Fruit fly (Drosophila melanogaster) whole organism, embryonic: Measurements from ENCODE around the gene IleRS-m.

Source experiments
- Adf1 ChIP-seq: fragments of 200-800 bp; sonication (Bioruptor generic); IDR thresholded peaks from 2 replicates; pipeline ENCODE4 v1.3.6; 2022; ENCODE audit warnings: missing biosample characterization, missing genetic modification characterization
- Asciz ChIP-seq: fragments of 200-800 bp; sonication (Bioruptor generic); optimal IDR thresholded peaks from 2 replicates; lab custom pipeline; 2017; ENCODE audit warnings: missing biosample characterization, mild to moderate bottlenecking, missing genetic modification characterization, missing genetic modification reagents
- B-H1 ChIP-seq: fragments of 200-800 bp; sonication (Bioruptor generic); IDR thresholded peaks from 3 replicates; pipeline ENCODE4 v1.3.6; 2022; ENCODE audit warnings: missing biosample characterization, missing genetic modification characterization
- C15 ChIP-seq: fragments of 200-800 bp; sonication (Bioruptor generic); IDR thresholded peaks from 3 replicates; pipeline ENCODE4 v1.3.6; 2022; ENCODE audit warnings: missing biosample characterization, missing genetic modification characterization
- CG10462 ChIP-seq: fragments of 200-800 bp; sonication (Bioruptor generic); optimal IDR thresholded peaks from 2 replicates; lab custom pipeline; 2016; ENCODE audit warnings: missing biosample characterization, missing genetic modification characterization
- CG10959 ChIP-seq: fragments of 200-800 bp; sonication (Bioruptor generic); IDR thresholded peaks from 2 replicates; pipeline ENCODE4 v1.3.6; 2022; ENCODE audit warnings: missing biosample characterization, missing genetic modification characterization
- CG11456 ChIP-seq: fragments of 200-800 bp; sonication (Bioruptor generic); IDR thresholded peaks from 3 replicates; pipeline ENCODE4 v1.3.6; 2022; ENCODE audit warnings: missing biosample characterization, missing genetic modification characterization
- CG11723 ChIP-seq: fragments of 200-800 bp; sonication (Bioruptor generic); optimal IDR thresholded peaks from 2 replicates; lab custom pipeline; 2017; ENCODE audit warnings: missing biosample characterization, mild to moderate bottlenecking, missing genetic modification characterization
- CG14441 ChIP-seq: fragments of 200-800 bp; sonication (Bioruptor generic); IDR thresholded peaks from 2 replicates; pipeline ENCODE4 v1.3.6; 2022; ENCODE audit warnings: missing biosample characterization, missing genetic modification characterization
- CG15269 ChIP-seq: fragments of 200-800 bp; sonication (Bioruptor generic); optimal IDR thresholded peaks from 2 replicates; lab custom pipeline; 2018; ENCODE audit warnings: missing biosample characterization, mild to moderate bottlenecking, missing genetic modification characterization, moderate library complexity
- CG15479 ChIP-seq: fragments of 200-800 bp; sonication (Bioruptor generic); optimal IDR thresholded peaks from 3 replicates; lab custom pipeline; 2019; ENCODE audit warnings: missing biosample characterization, mild to moderate bottlenecking, missing genetic modification characterization, moderate library complexity
- CG2129 ChIP-seq: fragments of 200-800 bp; sonication (Bioruptor generic); IDR thresholded peaks from 2 replicates; pipeline ENCODE4 v1.3.6; 2022; ENCODE audit warnings: missing biosample characterization, missing genetic modification characterization; ENCODE audit not compliant: partially characterized antibody
- CG3065 ChIP-seq: fragments of 200-800 bp; sonication (Bioruptor generic); optimal IDR thresholded peaks from 2 replicates; lab custom pipeline; 2016; ENCODE audit warnings: missing biosample characterization, missing genetic modification characterization
- CG32767 ChIP-seq: fragments of 200-800 bp; sonication (Bioruptor generic); IDR thresholded peaks from 2 replicates; pipeline ENCODE4 v1.3.6; 2022; ENCODE audit warnings: missing biosample characterization, missing genetic modification characterization
- CG3847 ChIP-seq: fragments of 200-800 bp; sonication (Bioruptor generic); IDR thresholded peaks from 2 replicates; pipeline ENCODE4 v1.3.6; 2022; ENCODE audit warnings: missing biosample characterization, missing genetic modification characterization
- CG4424 ChIP-seq: fragments of 200-800 bp; sonication (Bioruptor generic); optimal IDR thresholded peaks from 3 replicates; lab custom pipeline; 2016; ENCODE audit warnings: missing biosample characterization, missing genetic modification characterization
- CG4820 ChIP-seq: fragments of 200-800 bp; sonication (Bioruptor generic); optimal IDR thresholded peaks from 3 replicates; lab custom pipeline; 2016; ENCODE audit warnings: missing biosample characterization, missing genetic modification characterization
- CG7745 ChIP-seq: fragments of 200-800 bp; sonication (Bioruptor generic); optimal IDR thresholded peaks from 2 replicates; lab custom pipeline; 2018; ENCODE audit warnings: missing biosample characterization, mild to moderate bottlenecking, missing genetic modification characterization, moderate library complexity
- CG7928 ChIP-seq: fragments of 200-800 bp; sonication (Bioruptor generic); optimal IDR thresholded peaks from 2 replicates; lab custom pipeline; 2017; ENCODE audit warnings: missing biosample characterization, mild to moderate bottlenecking, missing genetic modification characterization
- CG7987 ChIP-seq: fragments of 200-800 bp; sonication (Bioruptor generic); optimal IDR thresholded peaks from 2 replicates; lab custom pipeline; 2018; ENCODE audit warnings: missing biosample characterization, mild to moderate bottlenecking, missing genetic modification characterization, moderate library complexity
- CG8089 ChIP-seq: fragments of 200-800 bp; sonication (Bioruptor generic); optimal IDR thresholded peaks from 3 replicates; lab custom pipeline; 2016; ENCODE audit warnings: missing biosample characterization, missing genetic modification characterization
- CG8478 ChIP-seq: fragments of >200 bp; optimal IDR thresholded peaks from 2 replicates; lab custom pipeline; 2018
- HLHmδ ChIP-seq: fragments of 200-800 bp; sonication (Bioruptor generic); optimal IDR thresholded peaks from 2 replicates; lab custom pipeline; 2018; ENCODE audit warnings: missing biosample characterization, mild to moderate bottlenecking, missing genetic modification characterization, moderate library complexity
- Hand ChIP-seq: fragments of 200-800 bp; sonication (Bioruptor generic); optimal IDR thresholded peaks from 2 replicates; lab custom pipeline; 2017; ENCODE audit warnings: mild to moderate bottlenecking, missing biosample characterization, missing genetic modification reagents, missing genetic modification characterization
- Hsf ChIP-seq: fragments of 200-800 bp; sonication (Bioruptor generic); optimal IDR thresholded peaks from 3 replicates; lab custom pipeline; 2016; ENCODE audit warnings: missing biosample characterization, missing genetic modification characterization
- MESR4 ChIP-seq: fragments of 200-800 bp; sonication (Bioruptor generic); optimal IDR thresholded peaks from 2 replicates; lab custom pipeline; 2018; ENCODE audit warnings: missing biosample characterization, mild to moderate bottlenecking, missing genetic modification characterization, moderate library complexity
- Mes4 ChIP-seq: fragments of 200-800 bp; sonication (Bioruptor generic); optimal IDR thresholded peaks from 2 replicates; lab custom pipeline; 2016; ENCODE audit warnings: missing biosample characterization, missing genetic modification characterization
- NC2α ChIP-seq: fragments of 200-800 bp; sonication (Bioruptor generic); optimal IDR thresholded peaks from 2 replicates; lab custom pipeline; 2016; ENCODE audit warnings: missing biosample characterization, missing genetic modification characterization
- Spps ChIP-seq: fragments of 200-800 bp; sonication (Bioruptor generic); optimal IDR thresholded peaks from 2 replicates; lab custom pipeline; 2018; ENCODE audit warnings: missing biosample characterization, mild to moderate bottlenecking, missing genetic modification characterization
- ac ChIP-seq: fragments of 200-800 bp; sonication (Bioruptor generic); optimal IDR thresholded peaks from 3 replicates; lab custom pipeline; 2017; ENCODE audit warnings: missing biosample characterization, mild to moderate bottlenecking, missing genetic modification characterization
- ash1 ChIP-seq: fragments of 200-800 bp; sonication (Bioruptor generic); optimal IDR thresholded peaks from 2 replicates; lab custom pipeline; 2018; ENCODE audit warnings: missing biosample characterization, mild to moderate bottlenecking, missing genetic modification characterization
- bbx ChIP-seq: fragments of 200-800 bp; sonication (Bioruptor generic); IDR thresholded peaks from 2 replicates; pipeline ENCODE4 v1.3.6; 2022; ENCODE audit warnings: missing biosample characterization, missing genetic modification characterization; ENCODE audit not compliant: partially characterized antibody
- bcd ChIP-seq: fragments of 200-800 bp; sonication (Bioruptor generic); optimal IDR thresholded peaks from 2 replicates; lab custom pipeline; 2017; ENCODE audit warnings: missing biosample characterization, mild to moderate bottlenecking, missing genetic modification characterization
- cas ChIP-seq: fragments of 200-800 bp; sonication (Bioruptor generic); IDR thresholded peaks from 2 replicates; pipeline ENCODE4 v1.3.6; 2022; ENCODE audit warnings: missing biosample characterization, missing genetic modification characterization
- crp ChIP-seq, 2 experiments: fragments of 200-800 bp; sonication (Bioruptor generic); optimal IDR thresholded peaks; 2 replicates in 1 of 2; 3 replicates in 1 of 2; lab custom pipeline; 2017; ENCODE audit warnings: missing biosample characterization in 2 of 2, missing genetic modification characterization in 2 of 2, mild to moderate bottlenecking in 1 of 2, moderate library complexity in 1 of 2
- danr ChIP-seq: fragments of 200-800 bp; sonication (Bioruptor generic); IDR thresholded peaks from 2 replicates; pipeline ENCODE4 v1.3.6; 2022; ENCODE audit warnings: missing biosample characterization, missing genetic modification characterization
- dati ChIP-seq: fragments of 200-800 bp; sonication (Bioruptor generic); IDR thresholded peaks from 2 replicates; pipeline ENCODE4 v1.3.6; 2022; ENCODE audit warnings: missing biosample characterization, missing genetic modification characterization
- eve ChIP-seq, 2 experiments: fragments of >200 bp; optimal IDR thresholded peaks; 2 replicates each; lab custom pipeline; 2017; ENCODE audit warnings: missing biosample characterization in 2 of 2, missing genetic modification characterization in 2 of 2
- ftz-f1 ChIP-seq: fragments of 200-800 bp; sonication (Bioruptor generic); optimal IDR thresholded peaks from 2 replicates; lab custom pipeline; 2016; ENCODE audit warnings: missing biosample characterization, missing genetic modification characterization
- gcm2 ChIP-seq: fragments of 200-800 bp; sonication (Bioruptor generic); optimal IDR thresholded peaks from 2 replicates; lab custom pipeline; 2016; ENCODE audit warnings: missing biosample characterization, missing genetic modification characterization
- luna ChIP-seq: fragments of 200-800 bp; sonication (Bioruptor generic); optimal IDR thresholded peaks from 2 replicates; lab custom pipeline; 2016; ENCODE audit warnings: missing biosample characterization, missing genetic modification characterization
- mirr ChIP-seq: fragments of 200-800 bp; sonication (Bioruptor generic); optimal IDR thresholded peaks from 3 replicates; lab custom pipeline; 2018; ENCODE audit warnings: missing biosample characterization, mild to moderate bottlenecking, missing genetic modification characterization
- odd ChIP-seq: fragments of 200-800 bp; sonication (Bioruptor generic); optimal IDR thresholded peaks from 2 replicates; lab custom pipeline; 2017; ENCODE audit warnings: missing biosample characterization, mild to moderate bottlenecking, missing genetic modification characterization
- onecut ChIP-seq: fragments of 200-800 bp; sonication (Bioruptor generic); IDR thresholded peaks from 2 replicates; pipeline ENCODE4 v1.3.6; 2022; ENCODE audit warnings: missing biosample characterization, missing genetic modification characterization
- phol ChIP-seq: fragments of 200-800 bp; sonication (Bioruptor generic); optimal IDR thresholded peaks from 3 replicates; lab custom pipeline; 2018; ENCODE audit warnings: missing biosample characterization, mild to moderate bottlenecking, missing genetic modification characterization, moderate library complexity
- pros ChIP-seq: fragments of 200-800 bp; sonication (Bioruptor generic); optimal IDR thresholded peaks from 3 replicates; lab custom pipeline; 2019; ENCODE audit warnings: missing biosample characterization, mild to moderate bottlenecking, missing genetic modification characterization, moderate library complexity
- sd ChIP-seq: fragments of 200-800 bp; sonication (Bioruptor generic); optimal IDR thresholded peaks from 3 replicates; lab custom pipeline; 2018; ENCODE audit warnings: missing biosample characterization, mild to moderate bottlenecking, missing genetic modification characterization, moderate library complexity
- sens ChIP-seq: fragments of 200-800 bp; sonication (Bioruptor generic); peaks from one replicate; lab custom pipeline; 2016; ENCODE audit warnings: missing biosample characterization, missing genetic modification characterization
- tll ChIP-seq, 2 experiments: fragments of 200-800 bp in 1 of 2; fragments of >200 bp in 1 of 2; sonication (Bioruptor generic) in 1 of 2; optimal IDR thresholded peaks; 2 replicates each; lab custom pipeline; 2017 to 2019; ENCODE audit warnings: missing biosample characterization in 2 of 2, missing genetic modification characterization in 2 of 2, mild to moderate bottlenecking in 1 of 2, moderate library complexity in 1 of 2
- tx ChIP-seq: fragments of 200-800 bp; sonication (Bioruptor generic); optimal IDR thresholded peaks from 2 replicates; lab custom pipeline; 2016; ENCODE audit warnings: missing biosample characterization, missing genetic modification characterization

The IleRS-m gene

dm6 chr3L:16131264-16132066 is 31.4 kb downstream of the IleRS-m start, which contains the start of the genes Trs20 and elg1 (continued):
- TF ChIP-seq CG3847 (GFP tag; lab: Robert Waterston, UW) (peak; percentile 85), tx (GFP tag; lab: Kevin White, UChicago) (no peak), CG3065 (GFP tag; lab: Kevin White, UChicago) (no peak), gcm2 (GFP tag; lab: Kevin White, UChicago) (peak; percentile 7), odd (no peak), CG4424 (peak; percentile 43), CG10462 (GFP tag; lab: Kevin White, UChicago) (no peak), C15 (GFP tag; lab: Robert Waterston, UW) (no peak), tll (GFP tag; optimal IDR thresholded peaks at IDR 0.05; lab: Kevin White, UChicago) (no peak), sd (peak; percentile 37), luna (GFP tag; lab: Kevin White, UChicago) (no peak), CG2129 (GFP tag; lab: Robert Waterston, UW) (no peak), ftz-f1 (no peak), CG8089 (GFP tag; lab: Kevin White, UChicago) (no peak), danr (GFP tag; lab: Robert Waterston, UW) (no peak), CG32767 (GFP tag; lab: Robert Waterston, UW) (0 out of 2 replicates have a peak, but pooled peaks have one; percentile 12), CG7745 (tag; lab: Kevin White, UChicago) (no peak), bbx (GFP tag; lab: Robert Waterston, UW) (0 out of 2 replicates have a peak, but pooled peaks have one; percentile 11), B-H1 (GFP tag; lab: Robert Waterston, UW) (no peak), CG7928 (GFP tag; lab: Kevin White, UChicago) (no peak), pros (GFP tag; lab: Kevin White, UChicago) (peak; percentile 7), ac (GFP tag; lab: Kevin White, UChicago) (no peak), Hsf (GFP tag; lab: Kevin White, UChicago) (no peak), CG4820 (GFP tag; lab: Kevin White, UChicago) (no peak), eve (GFP tag; optimal IDR thresholded peaks at IDR 0.05; lab: Kevin White, UChicago) (no peak), CG7987 (GFP tag; lab: Kevin White, UChicago) (no peak), sens (peak; percentile 77), CG8478 (no peak), cas (GFP tag; lab: Robert Waterston, UW) (0 out of 2 replicates have a peak, but pooled peaks have one; percentile 4), Adf1 (GFP tag; lab: Robert Waterston, UW) (no peak), mirr (no peak), Hand (peak; percentile 11), crp (GFP tag; optimal IDR thresholded peaks at IDR 0.05; lab: Kevin White, UChicago) (no peak), CG11456 (GFP tag; lab: Robert Waterston, UW) (peak; percentile 45; the same call in 2 of the 3 replicates), CG10959 (GFP tag; lab: Robert Waterston, UW) (no peak), bcd (GFP tag; lab: Kevin White, UChicago) (peak; percentile 2), Asciz (GFP tag; lab: Kevin White, UChicago) (no peak), CG15269 (tag; lab: Kevin White, UChicago) (peak; percentile 69), ash1 (GFP tag; lab: Kevin White, UChicago) (no peak), HLHmδ (GFP tag; lab: Kevin White, UChicago) (no peak), CG14441 (no peak), Mes4 (GFP tag; lab: Kevin White, UChicago) (no peak), onecut (GFP tag; lab: Robert Waterston, UW) (0 out of 2 replicates have a peak, but pooled peaks have one; percentile 33), MESR4 (GFP tag; lab: Kevin White, UChicago) (peak; percentile 75), phol (tag; lab: Kevin White, UChicago) (peak; percentile 63), dati (no peak), NC2α (GFP tag; lab: Kevin White, UChicago) (no peak), Spps (no peak), CG11723 (GFP tag; lab: Kevin White, UChicago) (no peak), CG15479 (GFP tag; lab: Kevin White, UChicago) (no peak)
